Fruit fly (Drosophila melanogaster) whole organism: ENCODE measurements around the gene CG7368.

Experiments
- CG8478 ChIP-seq: fragments of >200 bp; optimal IDR thresholded peaks from 2 replicates; lab custom pipeline; 2018; ENCODE audit warnings: inconsistent platforms
- Dll ChIP-seq: fragments of >200 bp; optimal IDR thresholded peaks from 2 replicates; lab custom pipeline; 2017
- EcR ChIP-seq, 2 experiments: fragments of >200 bp; optimal IDR thresholded peaks; 2 replicates each; lab custom pipeline; 2017; ENCODE audit warnings: missing biosample characterization in 2 of 2, missing genetic modification characterization in 2 of 2, missing genetic modification reagents in 2 of 2
- pan ChIP-seq: fragments of >200 bp; optimal IDR thresholded peaks from 2 replicates; lab custom pipeline; 2017
- psq ChIP-seq: fragments of >200 bp; optimal IDR thresholded peaks from 2 replicates; lab custom pipeline; 2017
- usp ChIP-seq: fragments of >200 bp; optimal IDR thresholded peaks from 2 replicates; lab custom pipeline; 2017; ENCODE audit warnings: missing biosample characterization, missing genetic modification characterization, mixed read lengths

- TF ChIP-seq pan (lab: Kevin White, UChicago), result no peak
- TF ChIP-seq EcR (GFP tag; optimal IDR thresholded peaks at IDR 0.05; lab: Kevin White, UChicago), result no peak
- no peak for TF ChIP-seq CG8478 (lab: Kevin White, UChicago)
- TF ChIP-seq usp, result no peak
- TF ChIP-seq psq (lab: Kevin White, UChicago), result no peak
- no peak for TF ChIP-seq Dll (lab: Kevin White, UChicago)
Observed at dm6 chr3L:11577395-11577794, 19.6 kb upstream of the CG7368 start, which contains the start of gene CG33271.
